Worm (Caenorhabditis elegans) whole organism, late embryonic: ENCODE data around the gene pgp-12.
A peak's percentile ranks its signal among the peaks of the same experiment; 100 is the strongest.

ENCODE experiments used
- C08G9.2 ChIP-seq: sonication (generic microtip); optimal IDR thresholded peaks from 2 replicates; lab custom pipeline; 2016; ENCODE audit warnings: mild to moderate bottlenecking, missing genetic modification characterization, moderate library complexity, missing compliant biosample characterization
- C38D4.7 ChIP-seq: fragments of 200-800 bp; sonication (Bioruptor generic); optimal IDR thresholded peaks from 2 replicates; lab custom pipeline; 2018; ENCODE audit warnings: mild to moderate bottlenecking, missing genetic modification characterization, moderate library complexity, missing compliant biosample characterization
- F13H6.1 ChIP-seq: sonication (generic microtip); optimal IDR thresholded peaks from 2 replicates; lab custom pipeline; 2016; ENCODE audit warnings: missing genetic modification characterization, missing compliant biosample characterization
- K02D7.2 ChIP-seq: sonication (generic microtip); optimal IDR thresholded peaks from 2 replicates; lab custom pipeline; 2017; ENCODE audit warnings: mild to moderate bottlenecking, missing genetic modification characterization, missing compliant biosample characterization
- K09A11.1 ChIP-seq: sonication (generic microtip); optimal IDR thresholded peaks from 2 replicates; lab custom pipeline; 2017; ENCODE audit warnings: antibody characterized with exemption, mild to moderate bottlenecking, missing genetic modification characterization, missing compliant biosample characterization; ENCODE audit not compliant: insufficient read depth
- T23F11.4 ChIP-seq: fragments of 200-800 bp; sonication (Bioruptor generic); optimal IDR thresholded peaks from 2 replicates; lab custom pipeline; 2018; ENCODE audit warnings: mild to moderate bottlenecking, missing genetic modification characterization, missing compliant biosample characterization
- Y22D7AL.16 ChIP-seq: sonication (generic microtip); optimal IDR thresholded peaks from 2 replicates; lab custom pipeline; 2016; ENCODE audit warnings: missing genetic modification characterization, missing compliant biosample characterization
- ahr-1 ChIP-seq: sonication (generic microtip); optimal IDR thresholded peaks from 2 replicates; lab custom pipeline; 2016; ENCODE audit warnings: missing genetic modification characterization, missing compliant biosample characterization
- ama-1 ChIP-seq: fragments of 150-350 bp; optimal IDR thresholded peaks from 2 replicates; lab custom pipeline; 2014
- ceh-14 ChIP-seq: sonication (generic microtip); optimal IDR thresholded peaks from 2 replicates; lab custom pipeline; 2016; ENCODE audit warnings: missing genotype, missing genetic modification characterization, missing compliant biosample characterization
- ceh-18 ChIP-seq: sonication (generic microtip); optimal IDR thresholded peaks from 2 replicates; lab custom pipeline; 2016; ENCODE audit warnings: missing genetic modification characterization, missing compliant biosample characterization
- ceh-30 ChIP-seq: fragments of 150-350 bp; optimal IDR thresholded peaks from 2 replicates; lab custom pipeline; 2014; ENCODE audit warnings: missing biosample characterization, missing genetic modification characterization
- ceh-31 ChIP-seq: sonication (generic microtip); optimal IDR thresholded peaks from 2 replicates; lab custom pipeline; 2016; ENCODE audit warnings: missing genetic modification characterization, missing compliant biosample characterization
- ceh-34 ChIP-seq: sonication (generic microtip); optimal IDR thresholded peaks from 2 replicates; lab custom pipeline; 2016; ENCODE audit warnings: mild to moderate bottlenecking, missing genetic modification characterization, missing compliant biosample characterization
- ceh-45 ChIP-seq: fragments of 200-800 bp; sonication (Bioruptor generic); IDR thresholded peaks from 2 replicates; pipeline ENCODE4 v1.3.6; 2022; ENCODE audit warnings: missing genetic modification reagents, missing genetic modification characterization, missing compliant biosample characterization
- ceh-48 ChIP-seq: sonication (generic microtip); optimal IDR thresholded peaks from 2 replicates; lab custom pipeline; 2016; ENCODE audit warnings: missing genetic modification characterization, inconsistent platforms, missing compliant biosample characterization
- ceh-9 ChIP-seq: sonication (generic microtip); optimal IDR thresholded peaks from 2 replicates; lab custom pipeline; 2016; ENCODE audit warnings: mild to moderate bottlenecking, missing genetic modification characterization, inconsistent platforms, missing compliant biosample characterization
- che-1 ChIP-seq: sonication (generic microtip); optimal IDR thresholded peaks from 2 replicates; lab custom pipeline; 2016; ENCODE audit warnings: mild to moderate bottlenecking, missing genetic modification characterization, missing compliant biosample characterization
- dmd-4 ChIP-seq: sonication (generic microtip); optimal IDR thresholded peaks from 2 replicates; lab custom pipeline; 2016; ENCODE audit warnings: borderline replicate concordance, missing genetic modification characterization, missing compliant biosample characterization
- elt-2 ChIP-seq: sonication (generic microtip); optimal IDR thresholded peaks from 2 replicates; lab custom pipeline; 2016; ENCODE audit warnings: missing genetic modification reagents, missing genetic modification characterization, missing compliant biosample characterization
- ets-4 ChIP-seq: sonication (generic microtip); optimal IDR thresholded peaks from 2 replicates; lab custom pipeline; 2016; ENCODE audit warnings: missing genetic modification characterization, missing compliant biosample characterization
- fkh-6 ChIP-seq: sonication (generic microtip); optimal IDR thresholded peaks from 2 replicates; lab custom pipeline; 2016; ENCODE audit warnings: missing genetic modification characterization, missing compliant biosample characterization
- hlh-13 ChIP-seq: fragments of 200-800 bp; sonication (Bioruptor generic); optimal IDR thresholded peaks from 2 replicates; lab custom pipeline; 2018; ENCODE audit warnings: mild to moderate bottlenecking, missing genetic modification characterization, missing compliant biosample characterization
- hlh-15 ChIP-seq: sonication (generic microtip); optimal IDR thresholded peaks from 2 replicates; lab custom pipeline; 2016; ENCODE audit warnings: missing genetic modification characterization, missing compliant biosample characterization
- hlh-30 ChIP-seq: sonication (generic microtip); optimal IDR thresholded peaks from 2 replicates; lab custom pipeline; 2017; ENCODE audit warnings: antibody characterized with exemption, missing genetic modification characterization, missing compliant biosample characterization; ENCODE audit not compliant: insufficient read depth
- hlh-6 ChIP-seq: sonication (generic microtip); optimal IDR thresholded peaks from 2 replicates; lab custom pipeline; 2016; ENCODE audit warnings: missing genotype, missing genetic modification characterization, missing compliant biosample characterization
- hlh-8 ChIP-seq: sonication (generic microtip); optimal IDR thresholded peaks from 2 replicates; lab custom pipeline; 2016; ENCODE audit warnings: missing genotype, missing genetic modification characterization, missing compliant biosample characterization
- lim-6 ChIP-seq: sonication (generic microtip); optimal IDR thresholded peaks from 2 replicates; lab custom pipeline; 2016; ENCODE audit warnings: missing genetic modification characterization, missing compliant biosample characterization
- lin-11 ChIP-seq: fragments of 200-800 bp; sonication (Bioruptor generic); optimal IDR thresholded peaks from 2 replicates; lab custom pipeline; 2018; ENCODE audit warnings: mild to moderate bottlenecking, missing genetic modification characterization, missing compliant biosample characterization
- nfya-1 ChIP-seq: sonication (generic microtip); optimal IDR thresholded peaks from 2 replicates; lab custom pipeline; 2017; ENCODE audit warnings: missing genetic modification characterization, mild to moderate bottlenecking, missing compliant biosample characterization, antibody characterized with exemption, moderate library complexity
- nhr-232 ChIP-seq: sonication (generic microtip); optimal IDR thresholded peaks from 2 replicates; lab custom pipeline; 2016; ENCODE audit warnings: missing genetic modification characterization, missing compliant biosample characterization
- pag-3 ChIP-seq: sonication (generic microtip); optimal IDR thresholded peaks from 2 replicates; lab custom pipeline; 2016; ENCODE audit warnings: missing compliant biosample characterization, missing genetic modification characterization, borderline replicate concordance
- pat-9 ChIP-seq: fragments of 200-800 bp; sonication (Bioruptor generic); optimal IDR thresholded peaks from 2 replicates; lab custom pipeline; 2018; ENCODE audit warnings: mild to moderate bottlenecking, missing genetic modification characterization, moderate library complexity, missing compliant biosample characterization
- ref-2 ChIP-seq: sonication (generic microtip); optimal IDR thresholded peaks from 2 replicates; lab custom pipeline; 2016; ENCODE audit warnings: missing genetic modification characterization, missing compliant biosample characterization
- sdc-2 ChIP-seq: sonication (generic microtip); optimal IDR thresholded peaks from 2 replicates; lab custom pipeline; 2016; ENCODE audit warnings: missing genotype, missing genetic modification characterization, missing compliant biosample characterization
- sox-2 ChIP-seq: fragments of 200-800 bp; sonication (Bioruptor generic); IDR thresholded peaks from 2 replicates; pipeline ENCODE4 v1.3.6; 2022; ENCODE audit warnings: missing genetic modification reagents, missing genetic modification characterization, missing compliant biosample characterization
- sox-4 ChIP-seq: sonication (generic microtip); optimal IDR thresholded peaks from 2 replicates; lab custom pipeline; 2017; ENCODE audit warnings: mild to moderate bottlenecking, missing genetic modification characterization, inconsistent platforms, missing compliant biosample characterization
- tbx-2 ChIP-seq: sonication (generic microtip); optimal IDR thresholded peaks from 2 replicates; lab custom pipeline; 2016; ENCODE audit warnings: missing genetic modification characterization, missing compliant biosample characterization
- unc-3 ChIP-seq, 2 experiments: fragments of 200-800 bp in 1 of 2; sonication (Bioruptor generic) in 1 of 2; sonication (generic microtip) in 1 of 2; conservative IDR thresholded peaks in 1 of 2; optimal IDR thresholded peaks in 1 of 2; 2 replicates each; pipeline versions ENCODE4 v1.3.6 to Lab custom; 2016 to 2022; ENCODE audit warnings: missing compliant biosample characterization in 2 of 2, missing genetic modification characterization in 2 of 2, missing genetic modification reagents in 1 of 2
- unc-42 ChIP-seq: sonication (generic microtip); optimal IDR thresholded peaks from 2 replicates; lab custom pipeline; 2016; ENCODE audit warnings: missing genotype, missing genetic modification characterization, missing compliant biosample characterization
- unc-55 ChIP-seq: sonication (generic microtip); optimal IDR thresholded peaks from 2 replicates; lab custom pipeline; 2017; ENCODE audit warnings: missing biosample characterization, missing genetic modification reagents, missing genetic modification characterization
- ztf-16 ChIP-seq: sonication (generic microtip); optimal IDR thresholded peaks from 2 replicates; lab custom pipeline; 2017; ENCODE audit warnings: missing genetic modification characterization, missing compliant biosample characterization

pgp-12 gene

ce11 chrX:12689869-12690268 is 41.7 kb upstream of the pgp-12 start:
- peak; percentile 95 for TF ChIP-seq unc-42 (tag; lab: Kevin White, UChicago)
- no peak for TF ChIP-seq sox-4 (tag; lab: Kevin White, UChicago)
- no peak for TF ChIP-seq hlh-13 (GFP tag; lab: Kevin White, UChicago)
- no peak for TF ChIP-seq F13H6.1
- TF ChIP-seq ceh-30 = no peak
- no peak for TF ChIP-seq ets-4 (tag; lab: Kevin White, UChicago)
- TF ChIP-seq ceh-9 (tag; lab: Kevin White, UChicago) = no peak
- TF ChIP-seq ceh-31 (tag; lab: Kevin White, UChicago) = peak; percentile 36
- no peak for TF ChIP-seq dmd-4 (tag; lab: Kevin White, UChicago)
- no peak for TF ChIP-seq C08G9.2 (tag; lab: Kevin White, UChicago)
- no peak for TF ChIP-seq C38D4.7 (GFP tag; lab: Kevin White, UChicago)

- TF ChIP-seq C38D4.7 (GFP tag; lab: Kevin White, UChicago) (no peak), T23F11.4 (no peak), ceh-34 (tag; lab: Kevin White, UChicago) (peak; percentile 54), sox-2 (no peak), unc-55 (GFP tag; lab: Kevin White, UChicago) (peak; percentile 93), hlh-8 (tag; lab: Kevin White, UChicago) (no peak), hlh-30 (tag; lab: Kevin White, UChicago) (peak; percentile 59), ahr-1 (no peak)
Measured at ce11 chrX:12690346-12690745, 41.3 kb upstream of the pgp-12 start.

DNA sequence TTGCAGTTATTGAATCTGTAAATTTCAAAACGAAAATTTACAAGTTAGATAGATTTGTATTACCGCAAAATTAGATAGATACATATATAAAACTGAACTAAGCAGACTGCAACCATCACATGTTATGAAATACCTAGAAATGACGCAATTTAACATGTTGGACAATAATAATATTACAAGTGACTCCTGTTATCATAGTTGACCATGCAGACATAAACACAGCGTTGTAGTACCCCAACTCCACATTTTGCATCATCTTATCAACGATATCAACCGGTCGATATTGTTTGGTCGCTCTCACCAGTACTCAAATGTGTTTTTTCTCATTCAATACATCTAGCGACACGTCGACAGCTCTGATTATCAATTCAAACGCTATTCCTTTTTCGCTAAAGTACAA is 40.3 kb upstream of the pgp-12 start, which contains the start of gene ugt-50:
ugt-50 (plus strand) TSS at position 268 of the 400 bp plus-strand sequence.
- TF ChIP-seq ets-4 (tag; lab: Kevin White, UChicago) (no peak), elt-2 (tag; lab: Kevin White, UChicago) (peak; percentile 82)

DNA sequence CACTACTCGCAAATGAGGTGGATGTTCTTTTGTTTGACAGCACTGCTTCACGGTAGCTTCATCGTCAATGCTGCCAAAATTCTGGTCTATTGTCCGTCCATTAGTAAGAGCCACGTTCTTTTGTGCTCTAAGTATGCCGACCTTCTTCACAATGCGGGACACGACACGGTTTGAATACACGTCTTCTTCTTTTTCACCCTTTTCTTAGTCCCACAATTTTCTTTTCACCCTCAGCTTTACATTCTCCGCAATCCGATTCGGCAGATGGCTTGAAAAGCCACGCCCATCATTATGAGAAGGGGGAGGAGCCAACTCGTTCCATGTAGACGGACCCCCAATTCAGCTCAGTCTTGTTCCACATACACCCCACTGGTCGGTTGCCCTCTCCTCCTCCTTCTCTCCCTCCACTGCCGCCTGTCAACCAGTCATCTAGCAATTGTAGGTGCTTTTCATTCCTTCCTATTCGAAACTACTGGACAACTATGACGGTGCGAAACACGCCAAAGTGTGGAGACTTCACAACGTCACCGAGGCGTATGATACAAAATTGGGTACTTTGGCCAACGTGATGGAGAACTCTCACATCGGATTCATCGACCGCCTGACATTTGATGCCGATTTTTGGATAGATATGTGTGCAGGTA is 39.7 kb upstream of the pgp-12 start:
- TF ChIP-seq C38D4.7 (GFP tag; lab: Kevin White, UChicago) (peak; percentile 34), C08G9.2 (tag; lab: Kevin White, UChicago) (peak; percentile 43), lim-6 (tag; lab: Kevin White, UChicago) (no peak), ceh-48 (peak; percentile 46), hlh-30 (tag; lab: Kevin White, UChicago) (no peak), T23F11.4 (no peak), pag-3 (tag; lab: Kevin White, UChicago) (peak; percentile 7), ahr-1 (peak; percentile 11), sdc-2 (tag; lab: Kevin White, UChicago) (peak; percentile 21), ceh-34 (tag; lab: Kevin White, UChicago) (peak; percentile 19), nfya-1 (peak; percentile 56), F13H6.1 (no peak), unc-3 (GFP tag; conservative IDR thresholded peaks at IDR 0.05; lab: Robert Waterston, UW) (no peak), unc-3 (tag; optimal IDR thresholded peaks at IDR 0.05; lab: Kevin White, UChicago) (no peak), ceh-9 (tag; lab: Kevin White, UChicago) (no peak), tbx-2 (tag; lab: Kevin White, UChicago) (peak; percentile 56), unc-42 (tag; lab: Kevin White, UChicago) (peak; percentile 68), ref-2 (peak; percentile 55), hlh-13 (GFP tag; lab: Kevin White, UChicago) (no peak), sox-4 (tag; lab: Kevin White, UChicago) (peak; percentile 55), lin-11 (tag; lab: Kevin White, UChicago) (no peak), che-1 (tag; lab: Kevin White, UChicago) (peak; percentile 29), hlh-6 (tag; lab: Kevin White, UChicago) (peak; percentile 69), fkh-6 (tag; lab: Kevin White, UChicago) (no peak), hlh-15 (no peak), ceh-18 (tag; lab: Kevin White, UChicago) (peak; percentile 6), K02D7.2 (tag; lab: Kevin White, UChicago) (no peak), ama-1 (lab: Kevin White, UChicago) (peak; percentile 96), Y22D7AL.16 (tag; lab: Kevin White, UChicago) (no peak), ceh-45 (GFP tag; lab: Robert Waterston, UW) (no peak), K09A11.1 (tag; lab: Kevin White, UChicago) (peak; percentile 1), nhr-232 (tag; lab: Kevin White, UChicago) (no peak), pat-9 (peak; percentile 1), ztf-16 (tag; lab: Kevin White, UChicago) (no peak), ceh-14 (tag; lab: Kevin White, UChicago) (peak; percentile 30), ceh-31 (tag; lab: Kevin White, UChicago) (peak; percentile 81), elt-2 (tag; lab: Kevin White, UChicago) (no peak)
